Worm (Caenorhabditis elegans): ENCODE results near the gene mcp-1.

Gene mcp-1

DNA sequence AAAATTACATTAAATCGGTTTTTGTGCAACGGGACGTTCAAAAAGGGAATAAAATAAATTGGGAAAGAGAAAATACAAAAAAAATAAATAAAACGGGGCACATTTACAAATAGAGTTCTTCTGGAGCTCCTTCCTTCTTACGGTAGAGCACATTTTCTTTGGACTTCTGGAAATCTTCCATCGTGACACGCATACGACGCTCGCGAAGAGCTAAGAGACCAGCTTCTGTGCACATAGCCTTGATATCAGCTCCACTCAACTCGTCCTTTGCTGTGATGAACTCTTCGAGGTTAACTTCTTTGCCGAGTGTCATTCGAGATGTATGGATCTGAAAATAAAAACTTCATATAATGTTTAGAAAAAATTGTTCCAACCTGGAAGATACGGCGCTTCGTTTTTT is 54.5 kb downstream of the mcp-1 start:
- TF ChIP-seq pha-4 (tag; optimal IDR thresholded peaks at IDR 0.05) (no peak), zip-8 (tag; optimal IDR thresholded peaks at IDR 0.05) (no peak), blmp-1 (tag; optimal IDR thresholded peaks at IDR 0.05) (no peak), nhr-76 (tag; optimal IDR thresholded peaks at IDR 0.05) (no peak), lin-32 (GFP tag; optimal IDR thresholded peaks at IDR 0.05) (no peak), hlh-1 (tag; optimal IDR thresholded peaks at IDR 0.05) (no peak)

DNA sequence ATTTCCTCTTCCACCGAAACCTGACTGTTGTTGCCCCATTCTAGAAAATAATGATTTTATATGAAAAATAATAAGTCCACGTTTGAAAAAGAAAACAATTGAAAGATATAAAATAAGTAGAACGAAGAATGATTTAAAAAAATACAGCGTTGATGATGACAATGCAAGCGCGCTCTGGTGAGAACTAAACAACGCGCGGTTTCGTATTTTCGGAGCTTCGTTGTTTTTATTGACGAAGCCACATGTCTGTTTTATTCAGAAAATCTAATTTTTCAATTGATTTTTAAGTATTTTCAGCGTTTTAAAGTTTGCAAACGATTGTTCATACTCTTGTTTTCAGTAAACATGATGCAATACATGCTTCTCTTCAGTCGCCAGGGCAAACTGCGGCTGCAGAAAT is 56.0 kb downstream of the mcp-1 start, which contains the start of the genes rpt-2 and aps-1:
Gene rpt-2, minus strand, starts transcription at position 40 of the 400 bp plus-strand sequence.
Gene aps-1, plus strand, starts transcription at position 341 of the 400 bp plus-strand sequence.
- TF ChIP-seq ceh-43 (GFP tag; optimal IDR thresholded peaks at IDR 0.05) (no peak), unc-39 (tag; optimal IDR thresholded peaks at IDR 0.05) (no peak), mab-5 (tag; optimal IDR thresholded peaks at IDR 0.05) (peak; percentile 73), M03D4.4 (tag; optimal IDR thresholded peaks at IDR 0.05) (no peak), sptf-1 (tag; optimal IDR thresholded peaks at IDR 0.05) (no peak), flh-1 (GFP tag; optimal IDR thresholded peaks at IDR 0.05) (no peak), ces-1 (GFP tag; optimal IDR thresholded peaks at IDR 0.05) (peak; percentile 64), ham-2 (GFP tag; optimal IDR thresholded peaks at IDR 0.05) (no peak), nhr-2 (tag; optimal IDR thresholded peaks at IDR 0.05) (peak; percentile 5), mep-1 (tag; optimal IDR thresholded peaks at IDR 0.05) (peak; percentile 84), nhr-237 (tag; optimal IDR thresholded peaks at IDR 0.05) (peak; percentile 57), unc-120 (tag; optimal IDR thresholded peaks at IDR 0.05; ENCODE audit: poor library complexity, severe bottlenecking) (no peak), ztf-11 (tag; optimal IDR thresholded peaks at IDR 0.05) (no peak), drap-1 (GFP tag; optimal IDR thresholded peaks at IDR 0.05) (no peak), elt-3 (tag; optimal IDR thresholded peaks at IDR 0.05) (no peak), mls-2 (tag; optimal IDR thresholded peaks at IDR 0.05) (no peak), tbx-8 (GFP tag; optimal IDR thresholded peaks at IDR 0.05) (no peak), bed-3 (GFP tag; optimal IDR thresholded peaks at IDR 0.05) (no peak), nhr-76 (tag; optimal IDR thresholded peaks at IDR 0.05) (no peak), lsy-2 (tag; optimal IDR thresholded peaks at IDR 0.05) (peak; percentile 66), unc-62 (GFP tag; optimal IDR thresholded peaks at IDR 0.05) (peak; percentile 45), lin-13 (tag; optimal IDR thresholded peaks at IDR 0.05) (peak; percentile 85), nhr-12 (tag; optimal IDR thresholded peaks at IDR 0.05) (no peak), cnd-1 (tag; optimal IDR thresholded peaks at IDR 0.05) (no peak), sem-2 (GFP tag; optimal IDR thresholded peaks at IDR 0.05) (no peak), lin-32 (GFP tag; optimal IDR thresholded peaks at IDR 0.05) (no peak), pha-4 (tag; optimal IDR thresholded peaks at IDR 0.05) (peak; percentile 80), elt-1 (tag; optimal IDR thresholded peaks at IDR 0.05; ENCODE audit: borderline replicate concordance, insufficient read depth) (no peak), nhr-28 (tag; optimal IDR thresholded peaks at IDR 0.05) (no peak), zip-8 (tag; optimal IDR thresholded peaks at IDR 0.05) (no peak), snpc-4 (tag; optimal IDR thresholded peaks at IDR 0.05) (no peak), ceh-39 (tag; optimal IDR thresholded peaks at IDR 0.05) (peak; percentile 24), hlh-1 (tag; optimal IDR thresholded peaks at IDR 0.05) (peak; percentile 73), ceh-83 (GFP tag; optimal IDR thresholded peaks at IDR 0.05) (no peak), blmp-1 (tag; optimal IDR thresholded peaks at IDR 0.05) (no peak)
